Worm (Caenorhabditis elegans) whole organism, L3 larva: Measurements from ENCODE around the gene Y37H2A.12.

Experiments used
- nhr-12 ChIP-seq: fragments of 150-350 bp; optimal IDR thresholded peaks from 2 replicates; lab custom pipeline; 2014; ENCODE audit warnings: missing biosample characterization, missing genetic modification characterization
- nhr-43 ChIP-seq: sonication (generic microtip); optimal IDR thresholded peaks from 2 replicates; lab custom pipeline; 2016; ENCODE audit warnings: mild to moderate bottlenecking, missing genetic modification characterization, missing compliant biosample characterization; ENCODE audit not compliant: poor library complexity, severe bottlenecking
- pha-4 ChIP-seq: fragments of 150-350 bp; optimal IDR thresholded peaks from 2 replicates; lab custom pipeline; 2014; ENCODE audit warnings: missing biosample characterization, missing genetic modification reagents, missing genetic modification characterization
- unc-39 ChIP-seq: sonication (generic microtip); optimal IDR thresholded peaks from 4 replicates; lab custom pipeline; 2017; ENCODE audit warnings: missing biosample characterization, missing genetic modification characterization
- ztf-11 ChIP-seq: fragments of 150-350 bp; optimal IDR thresholded peaks from 2 replicates; lab custom pipeline; 2014; ENCODE audit warnings: missing biosample characterization, missing genetic modification characterization

- TF ChIP-seq unc-39 (tag; lab: Kevin White, UChicago) (no peak), ztf-11 (tag; lab: Kevin White, UChicago) (no peak), nhr-12 (tag; lab: Kevin White, UChicago) (no peak), pha-4 (tag; lab: Kevin White, UChicago) (no peak), nhr-43 (no peak)
Measured at ce11 chrV:18093941-18094340, 37.0 kb downstream of the Y37H2A.12 start.
